Fruit fly (Drosophila melanogaster): ENCODE data around the gene CG5835.

The CG5835 gene

DNA sequence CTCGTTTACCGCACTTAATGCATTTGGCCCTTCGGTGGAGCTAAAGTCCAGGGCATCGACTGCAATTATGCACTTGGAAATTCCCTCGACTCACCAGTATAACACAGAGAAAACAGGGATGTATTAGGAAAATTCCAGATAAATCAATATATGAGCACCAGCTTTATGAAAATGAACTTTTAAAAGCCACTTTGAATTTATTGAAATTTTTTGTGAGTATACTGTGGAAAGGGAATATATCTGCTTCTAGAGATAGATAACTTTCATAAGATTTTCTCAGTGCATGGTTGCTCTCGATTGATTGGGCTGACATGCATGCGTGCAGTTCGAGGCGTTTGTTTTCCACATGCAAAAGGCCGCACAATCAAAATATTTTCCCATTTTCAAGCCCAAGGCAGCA, 47.7 kb downstream of the CG5835 start (continued):
- TF ChIP-seq Eip93F (GFP tag; optimal IDR thresholded peaks at IDR 0.05) (no peak), cyc (GFP tag; optimal IDR thresholded peaks at IDR 0.05) (peak; percentile 58), Ets96B (tag; optimal IDR thresholded peaks at IDR 0.05) (peak; percentile 80), net (GFP tag; optimal IDR thresholded peaks at IDR 0.05) (peak; percentile 71), CG6854 (GFP tag; optimal IDR thresholded peaks at IDR 0.05) (no peak), Hr38 (GFP tag; optimal IDR thresholded peaks at IDR 0.05) (no peak), fd85E (GFP tag; optimal IDR thresholded peaks at IDR 0.05) (no peak), vri (GFP tag; optimal IDR thresholded peaks at IDR 0.05) (no peak), pdm3 (GFP tag; optimal IDR thresholded peaks at IDR 0.05) (peak; percentile 77), CG1621 (tag; optimal IDR thresholded peaks at IDR 0.05) (peak; percentile 79), Met (GFP tag; optimal IDR thresholded peaks at IDR 0.05) (peak; percentile 68), svp (GFP tag) (peak; percentile 70), CG8119 (GFP tag; IDR thresholded peaks at IDR 0.05) (peak; percentile 82), CG8319 (GFP tag; optimal IDR thresholded peaks at IDR 0.05) (peak; percentile 49), CG32006 (GFP tag; optimal IDR thresholded peaks at IDR 0.05) (peak; percentile 83), CG3032 (tag; optimal IDR thresholded peaks at IDR 0.05) (peak; percentile 85), CG6808 (GFP tag; optimal IDR thresholded peaks at IDR 0.05) (peak; percentile 84), Sox15 (GFP tag; optimal IDR thresholded peaks at IDR 0.05) (peak; percentile 44), CG6792 (GFP tag; optimal IDR thresholded peaks at IDR 0.05) (peak; percentile 60), dac (GFP tag; optimal IDR thresholded peaks at IDR 0.05) (no peak), CG10669 (GFP tag; optimal IDR thresholded peaks at IDR 0.05) (peak; percentile 80), Eip78C (GFP tag) (peak; percentile 92), lz (GFP tag; optimal IDR thresholded peaks at IDR 0.05) (peak; percentile 63), Sox14 (GFP tag; optimal IDR thresholded peaks at IDR 0.05) (peak; percentile 82), CG31627 (GFP tag; optimal IDR thresholded peaks at IDR 0.05) (peak; percentile 59), CG3919 (GFP tag; optimal IDR thresholded peaks at IDR 0.05) (peak; percentile 66)

DNA sequence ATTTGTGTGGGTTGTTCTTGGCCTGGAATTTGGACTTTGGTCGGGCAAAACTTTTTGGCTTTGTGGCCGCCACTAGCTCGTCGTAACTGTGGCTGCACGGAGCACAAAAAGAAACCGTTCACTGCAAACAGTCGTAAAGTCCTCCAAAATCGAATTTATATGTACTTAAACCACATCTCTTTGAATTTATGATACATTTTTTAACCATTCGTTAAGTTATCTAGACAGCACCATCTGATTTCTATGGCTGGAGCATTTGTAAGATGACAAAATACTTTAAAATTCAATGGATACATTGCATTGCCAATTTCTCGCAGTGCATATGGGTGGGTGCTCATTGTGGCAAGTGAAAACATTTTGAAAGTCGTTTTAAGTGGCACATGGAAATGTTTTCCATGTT, 49.4 kb downstream of the CG5835 start:
- TF ChIP-seq acj6 (GFP tag; optimal IDR thresholded peaks at IDR 0.05) (peak; percentile 57), CG1621 (tag; optimal IDR thresholded peaks at IDR 0.05) (peak; percentile 23), CG6163 (GFP tag; IDR thresholded peaks at IDR 0.05) (peak; percentile 71), Eip78C (GFP tag) (peak; percentile 86), Hr4 (GFP tag; optimal IDR thresholded peaks at IDR 0.05) (peak; percentile 85), salr (GFP tag; optimal IDR thresholded peaks at IDR 0.05) (peak in 1 of 2 experiments; percentile 72), CG15336 (GFP tag; IDR thresholded peaks at IDR 0.05) (peak; percentile 92), CG10631 (GFP tag; optimal IDR thresholded peaks at IDR 0.05) (peak; percentile 33), CG10669 (GFP tag; optimal IDR thresholded peaks at IDR 0.05) (peak; percentile 32), CG3032 (tag; optimal IDR thresholded peaks at IDR 0.05) (peak; percentile 6), Sox15 (GFP tag; optimal IDR thresholded peaks at IDR 0.05) (no peak), CG11762 (GFP tag; optimal IDR thresholded peaks at IDR 0.05; ENCODE audit: insufficient read depth) (peak; percentile 40), fkh (GFP tag; optimal IDR thresholded peaks at IDR 0.05) (no peak), Met (GFP tag; optimal IDR thresholded peaks at IDR 0.05) (peak; percentile 70), Gug (GFP tag; IDR thresholded peaks at IDR 0.05) (peak; percentile 57), Hr38 (GFP tag; optimal IDR thresholded peaks at IDR 0.05) (no peak), eg (GFP tag; IDR thresholded peaks at IDR 0.05) (peak; percentile 81), lz (GFP tag; optimal IDR thresholded peaks at IDR 0.05) (peak; percentile 43), dac (GFP tag; optimal IDR thresholded peaks at IDR 0.05) (peak; percentile 62), achi (GFP tag; optimal IDR thresholded peaks at IDR 0.05) (peak; percentile 51), dsx (GFP tag; optimal IDR thresholded peaks at IDR 0.05; ENCODE audit: poor library complexity, severe bottlenecking) (no peak), CG8632 (GFP tag; optimal IDR thresholded peaks at IDR 0.05) (no peak), Lpt (GFP tag; optimal IDR thresholded peaks at IDR 0.05) (peak; percentile 22), Eip93F (GFP tag; optimal IDR thresholded peaks at IDR 0.05) (no peak), Hr39 (GFP tag; optimal IDR thresholded peaks at IDR 0.05) (peak; percentile 44), CG11294 (GFP tag; IDR thresholded peaks at IDR 0.05) (peak; percentile 32; the same call in 1 of the 2 replicates), CG9139 (GFP tag; optimal IDR thresholded peaks at IDR 0.05) (no peak), CG6792 (GFP tag; optimal IDR thresholded peaks at IDR 0.05) (peak; percentile 16), CG7368 (GFP tag; optimal IDR thresholded peaks at IDR 0.05) (peak; percentile 8), CG6854 (GFP tag; optimal IDR thresholded peaks at IDR 0.05) (no peak), CG31627 (GFP tag; optimal IDR thresholded peaks at IDR 0.05) (peak; percentile 46), CG32006 (GFP tag; optimal IDR thresholded peaks at IDR 0.05) (peak; percentile 86), OdsH (GFP tag; optimal IDR thresholded peaks at IDR 0.05) (peak; percentile 72), fd85E (GFP tag; optimal IDR thresholded peaks at IDR 0.05) (no peak), CG8319 (GFP tag; optimal IDR thresholded peaks at IDR 0.05) (peak; percentile 3), CG11902 (GFP tag; optimal IDR thresholded peaks at IDR 0.05) (no peak), CG6808 (GFP tag; optimal IDR thresholded peaks at IDR 0.05) (no peak), Ets96B (tag; optimal IDR thresholded peaks at IDR 0.05) (peak; percentile 41), CG6276 (GFP tag; optimal IDR thresholded peaks at IDR 0.05) (peak; percentile 82), Sox14 (GFP tag; optimal IDR thresholded peaks at IDR 0.05) (peak; percentile 49), topi (GFP tag; optimal IDR thresholded peaks at IDR 0.05) (peak; percentile 55)

Data from whole organism, prepupa.